Worm (Caenorhabditis elegans) whole organism, late embryonic: ENCODE data around the gene dao-2.

ENCODE experiments used
- ceh-30 ChIP-seq: fragments of 150-350 bp; optimal IDR thresholded peaks from 2 replicates; lab custom pipeline; 2014; ENCODE audit warnings: missing biosample characterization, missing genetic modification characterization
- ceh-9 ChIP-seq: sonication (generic microtip); optimal IDR thresholded peaks from 2 replicates; lab custom pipeline; 2016; ENCODE audit warnings: mild to moderate bottlenecking, missing genetic modification characterization, inconsistent platforms, missing compliant biosample characterization
- lim-6 ChIP-seq: sonication (generic microtip); optimal IDR thresholded peaks from 2 replicates; lab custom pipeline; 2016; ENCODE audit warnings: missing genetic modification characterization, missing compliant biosample characterization
- nhr-232 ChIP-seq: sonication (generic microtip); optimal IDR thresholded peaks from 2 replicates; lab custom pipeline; 2016; ENCODE audit warnings: missing genetic modification characterization, missing compliant biosample characterization
- pat-9 ChIP-seq: fragments of 200-800 bp; sonication (Bioruptor generic); optimal IDR thresholded peaks from 2 replicates; lab custom pipeline; 2018; ENCODE audit warnings: mild to moderate bottlenecking, missing genetic modification characterization, moderate library complexity, missing compliant biosample characterization
- pha-4 ChIP-seq: fragments of 150-350 bp; optimal IDR thresholded peaks from 2 replicates; lab custom pipeline; 2018; ENCODE audit warnings: missing biosample characterization, missing genetic modification reagents, missing genetic modification characterization
- rnt-1 ChIP-seq: sonication (generic microtip); optimal IDR thresholded peaks from 2 replicates; lab custom pipeline; 2016; ENCODE audit warnings: missing genetic modification characterization, missing compliant biosample characterization

DNA sequence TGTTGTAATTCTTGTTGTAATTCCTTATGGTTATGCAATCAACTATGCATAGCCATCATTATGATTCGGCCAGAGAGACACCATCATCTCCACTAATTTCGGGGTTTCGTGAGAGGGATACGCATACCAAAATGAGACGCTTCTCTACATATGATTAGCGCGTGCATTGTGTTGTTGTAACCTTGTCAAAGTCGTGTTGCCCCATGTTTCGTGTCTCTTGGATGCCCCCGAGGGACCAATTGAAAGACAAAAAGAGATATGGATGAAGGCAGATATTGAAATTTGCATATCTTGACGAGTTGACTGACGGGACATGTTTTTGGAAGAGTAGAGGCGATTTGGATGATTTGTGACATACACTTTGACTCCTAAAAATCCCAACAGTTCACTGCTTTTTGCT is 16.6 kb downstream of the dao-2 start:
- TF ChIP-seq nhr-232 (tag; lab: Kevin White, UChicago) (no peak), lim-6 (tag; lab: Kevin White, UChicago) (no peak), ceh-9 (tag; lab: Kevin White, UChicago) (no peak), pha-4 (tag; lab: Kevin White, UChicago) (no peak), rnt-1 (tag; lab: Kevin White, UChicago) (no peak), pat-9 (no peak), ceh-30 (tag; lab: Kevin White, UChicago) (no peak)
